Worm (Caenorhabditis elegans) whole organism, young adult: ENCODE measurements around the gene F53A10.2.

ENCODE experiments used
- F22D6.2 ChIP-seq: sonication (generic microtip); optimal IDR thresholded peaks from 2 replicates; lab custom pipeline; 2016; ENCODE audit warnings: mild to moderate bottlenecking, missing genetic modification characterization, missing compliant biosample characterization
- K12H6.12 ChIP-seq: fragments of 200-800 bp; sonication (Bioruptor generic); optimal IDR thresholded peaks from 2 replicates; lab custom pipeline; 2018; ENCODE audit warnings: mild to moderate bottlenecking, missing genetic modification characterization, missing compliant biosample characterization
- ama-1 ChIP-seq, 3 experiments: fragments of 150-350 bp in 1 of 3; sonication (generic microtip) in 2 of 3; optimal IDR thresholded peaks; 2 replicates each; lab custom pipeline; 2014 to 2018; ENCODE audit warnings: missing biosample characterization in 2 of 3, missing genetic modification characterization in 2 of 3, missing genetic modification reagents in 2 of 3
- athp-1 ChIP-seq: sonication (generic microtip); optimal IDR thresholded peaks from 2 replicates; lab custom pipeline; 2017; ENCODE audit warnings: mild to moderate bottlenecking, missing genetic modification characterization, missing compliant biosample characterization
- cebp-2 ChIP-seq: fragments of 200-800 bp; sonication (Bioruptor generic); IDR thresholded peaks from 2 replicates; pipeline ENCODE4 v1.3.6; 2022; ENCODE audit warnings: missing genetic modification characterization, missing compliant biosample characterization
- nfya-1 ChIP-seq: sonication (generic microtip); optimal IDR thresholded peaks from 2 replicates; lab custom pipeline; 2017; ENCODE audit warnings: antibody characterized with exemption, missing compliant biosample characterization, missing genetic modification characterization, borderline replicate concordance; ENCODE audit not compliant: insufficient read depth
- nhr-27 ChIP-seq: fragments of 200-800 bp; sonication (Bioruptor generic); optimal IDR thresholded peaks from 2 replicates; lab custom pipeline; 2018; ENCODE audit warnings: mild to moderate bottlenecking, missing genetic modification characterization, moderate library complexity, missing compliant biosample characterization
- rpc-1 ChIP-seq, 2 experiments: fragments of 150-350 bp in 1 of 2; sonication (generic microtip) in 1 of 2; optimal IDR thresholded peaks; 2 replicates each; lab custom pipeline; 2014 to 2018; ENCODE audit warnings: missing biosample characterization in 1 of 2, missing genetic modification characterization in 1 of 2, missing genetic modification reagents in 1 of 2, missing genotype in 1 of 2
- snpc-3.4 ChIP-seq: sonication (generic microtip); optimal IDR thresholded peaks from 2 replicates; lab custom pipeline; 2017; ENCODE audit warnings: missing genetic modification characterization, mild to moderate bottlenecking, missing compliant biosample characterization, antibody characterized with exemption, moderate library complexity, missing genotype, missing genetic modification reagents
- snpc-4 ChIP-seq, 5 experiments: fragments of 150-350 bp in 1 of 5; sonication (generic microtip) in 4 of 5; optimal IDR thresholded peaks; 2 replicates each; lab custom pipeline; 2014 to 2018; ENCODE audit warnings: missing genetic modification characterization in 5 of 5, missing biosample characterization in 3 of 5, antibody characterized with exemption in 2 of 5, mild to moderate bottlenecking in 2 of 5, missing compliant biosample characterization in 2 of 5, missing genotype in 2 of 5, moderate library complexity in 2 of 5, missing genetic modification reagents in 1 of 5
- tlf-1 ChIP-seq: fragments of 200-800 bp; sonication (Bioruptor generic); optimal IDR thresholded peaks from 2 replicates; lab custom pipeline; 2018; ENCODE audit warnings: mild to moderate bottlenecking, missing genetic modification characterization, missing compliant biosample characterization
- unc-62 ChIP-seq: fragments of 150-350 bp; optimal IDR thresholded peaks from 2 replicates; lab custom pipeline; 2014; ENCODE audit warnings: missing biosample characterization, missing genetic modification reagents, missing genetic modification characterization

ce11 chrII:1151810-1152209 lies 45.4 kb upstream of the F53A10.2 start:
- TF ChIP-seq athp-1 (tag; lab: Kevin White, UChicago) (no peak), snpc-4 (GFP tag; optimal IDR thresholded peaks at IDR 0.05; lab: Kevin White, UChicago) (no peak), snpc-4 (tag; optimal IDR thresholded peaks at IDR 0.05; lab: Kevin White, UChicago) (no peak), nfya-1 (no peak), tlf-1 (GFP tag; lab: Kevin White, UChicago) (no peak), K12H6.12 (tag; lab: Kevin White, UChicago) (no peak), unc-62 (GFP tag; lab: Kevin White, UChicago) (no peak), F22D6.2 (tag; lab: Kevin White, UChicago) (no peak), rpc-1 (optimal IDR thresholded peaks at IDR 0.05; lab: Kevin White, UChicago) (no peak), rpc-1 (tag; optimal IDR thresholded peaks at IDR 0.05; lab: Kevin White, UChicago) (no peak), snpc-3.4 (tag; lab: Kevin White, UChicago) (no peak), ama-1 (optimal IDR thresholded peaks at IDR 0.05; lab: Kevin White, UChicago) (no peak), ama-1 (GFP tag; optimal IDR thresholded peaks at IDR 0.05; lab: Kevin White, UChicago) (no peak), cebp-2 (GFP tag; lab: Robert Waterston, UW) (no peak), nhr-27 (tag; lab: Kevin White, UChicago) (no peak)
